Worm (Caenorhabditis elegans) whole organism, L1 larva: Measurements from ENCODE around the gene scl-13.

Experiments used
- C04F5.9 ChIP-seq: sonication (generic microtip); optimal IDR thresholded peaks from 2 replicates; lab custom pipeline; 2016; ENCODE audit warnings: missing genetic modification characterization, missing compliant biosample characterization
- C34B4.2 ChIP-seq: sonication (generic microtip); optimal IDR thresholded peaks from 2 replicates; lab custom pipeline; 2017; ENCODE audit warnings: mild to moderate bottlenecking, missing genetic modification characterization, missing compliant biosample characterization
- F16B12.6 ChIP-seq: fragments of 150-350 bp; optimal IDR thresholded peaks from 2 replicates; lab custom pipeline; 2014; ENCODE audit warnings: missing biosample characterization, missing genetic modification characterization
- aha-1 ChIP-seq: fragments of 150-350 bp; optimal IDR thresholded peaks from 2 replicates; lab custom pipeline; 2014; ENCODE audit warnings: missing biosample characterization, missing genetic modification characterization
- alr-1 ChIP-seq: fragments of 200-800 bp; sonication (Bioruptor generic); optimal IDR thresholded peaks from 2 replicates; lab custom pipeline; 2018; ENCODE audit warnings: borderline replicate concordance, mild to moderate bottlenecking, missing genetic modification characterization, missing compliant biosample characterization
- aly-2 ChIP-seq: fragments of 150-350 bp; optimal IDR thresholded peaks from 2 replicates; lab custom pipeline; 2014; ENCODE audit warnings: missing biosample characterization, missing genetic modification characterization
- ama-1 ChIP-seq: fragments of 150-350 bp; optimal IDR thresholded peaks from 2 replicates; lab custom pipeline; 2014
- blmp-1 ChIP-seq: fragments of 150-350 bp; optimal IDR thresholded peaks from 2 replicates; lab custom pipeline; 2014; ENCODE audit warnings: missing biosample characterization, missing genetic modification characterization
- ceh-82 ChIP-seq, 3 experiments: fragments of 150-350 bp in 1 of 3; sonication (generic microtip) in 2 of 3; optimal IDR thresholded peaks; 2 replicates each; lab custom pipeline; 2014 to 2017; ENCODE audit warnings: missing biosample characterization in 3 of 3, missing genetic modification characterization in 3 of 3
- dsc-1 ChIP-seq: sonication (generic microtip); optimal IDR thresholded peaks from 2 replicates; lab custom pipeline; 2016; ENCODE audit warnings: mild to moderate bottlenecking, missing genetic modification characterization, missing compliant biosample characterization
- egl-13 ChIP-seq: sonication (generic microtip); optimal IDR thresholded peaks from 2 replicates; lab custom pipeline; 2016; ENCODE audit warnings: missing genotype, missing genetic modification reagents, missing genetic modification characterization, missing compliant biosample characterization
- fkh-4 ChIP-seq: sonication (generic microtip); optimal IDR thresholded peaks from 2 replicates; lab custom pipeline; 2016; ENCODE audit warnings: missing compliant biosample characterization, missing genetic modification characterization, borderline replicate concordance
- fos-1 ChIP-seq: fragments of 150-350 bp; optimal IDR thresholded peaks from 2 replicates; lab custom pipeline; 2014; ENCODE audit warnings: missing biosample characterization, missing genetic modification characterization
- grh-1 ChIP-seq: fragments of 200-800 bp; sonication (Bioruptor generic); IDR thresholded peaks from 2 replicates; pipeline ENCODE4 v1.3.6; 2022; ENCODE audit warnings: missing genetic modification reagents, missing genetic modification characterization, missing compliant biosample characterization
- hlh-17 ChIP-seq: fragments of 200-800 bp; sonication (Bioruptor generic); optimal IDR thresholded peaks from 2 replicates; lab custom pipeline; 2018; ENCODE audit warnings: missing genetic modification characterization, mild to moderate bottlenecking, missing compliant biosample characterization, moderate library complexity, borderline replicate concordance
- hlh-4 ChIP-seq: sonication (generic microtip); optimal IDR thresholded peaks from 2 replicates; lab custom pipeline; 2016; ENCODE audit warnings: mild to moderate bottlenecking, missing genetic modification characterization, missing compliant biosample characterization
- jun-1 ChIP-seq: fragments of 150-350 bp; optimal IDR thresholded peaks from 2 replicates; lab custom pipeline; 2014; ENCODE audit warnings: missing biosample characterization, missing genetic modification reagents, missing genetic modification characterization
- lin-14 ChIP-seq: fragments of 200-800 bp; sonication (Bioruptor generic); optimal IDR thresholded peaks from 2 replicates; lab custom pipeline; 2018; ENCODE audit warnings: mild to moderate bottlenecking, missing genetic modification characterization, moderate library complexity, missing compliant biosample characterization
- lin-35 ChIP-seq, 2 experiments: fragments of 150-350 bp; optimal IDR thresholded peaks; 2 replicates each; lab custom pipeline; 2014; ENCODE audit warnings: missing biosample characterization in 2 of 2, missing genetic modification characterization in 2 of 2, missing genetic modification reagents in 2 of 2
- lir-3 ChIP-seq: sonication (generic microtip); optimal IDR thresholded peaks from 2 replicates; lab custom pipeline; 2016; ENCODE audit warnings: mild to moderate bottlenecking, missing genetic modification characterization, moderate library complexity, missing compliant biosample characterization; ENCODE audit not compliant: poor library complexity
- lsy-2 ChIP-seq, 2 experiments: fragments of 150-350 bp; optimal IDR thresholded peaks; 2 replicates each; lab custom pipeline; 2014; ENCODE audit warnings: missing biosample characterization in 2 of 2, missing genetic modification characterization in 2 of 2
- nhr-28 ChIP-seq: fragments of 150-350 bp; optimal IDR thresholded peaks from 2 replicates; lab custom pipeline; 2014; ENCODE audit warnings: missing biosample characterization, missing genetic modification characterization
- nhr-76 ChIP-seq: sonication (generic microtip); optimal IDR thresholded peaks from 2 replicates; lab custom pipeline; 2017; ENCODE audit warnings: missing biosample characterization, missing genetic modification characterization
- nhr-77 ChIP-seq: fragments of 150-350 bp; optimal IDR thresholded peaks from 2 replicates; lab custom pipeline; 2014; ENCODE audit warnings: missing biosample characterization, missing genetic modification characterization
- nhr-84 ChIP-seq: sonication (generic microtip); optimal IDR thresholded peaks from 2 replicates; lab custom pipeline; 2017; ENCODE audit warnings: missing biosample characterization, missing genetic modification characterization
- nhr-85 ChIP-seq: sonication (generic microtip); peaks from one replicate; lab custom pipeline; 2016; ENCODE audit warnings: missing genetic modification characterization, inconsistent platforms, missing compliant biosample characterization
- pag-3 ChIP-seq: sonication (generic microtip); optimal IDR thresholded peaks from 2 replicates; lab custom pipeline; 2017; ENCODE audit warnings: missing genetic modification characterization, mild to moderate bottlenecking, missing compliant biosample characterization, antibody characterized with exemption, borderline replicate concordance; ENCODE audit not compliant: insufficient read depth
- pqm-1 ChIP-seq: sonication (generic microtip); optimal IDR thresholded peaks from 3 replicates; lab custom pipeline; 2017; ENCODE audit warnings: missing biosample characterization, missing genetic modification characterization
- rnt-1 ChIP-seq: sonication (generic microtip); optimal IDR thresholded peaks from 2 replicates; lab custom pipeline; 2016; ENCODE audit warnings: mild to moderate bottlenecking, missing genetic modification characterization, moderate library complexity, missing compliant biosample characterization
- sup-37 ChIP-seq: fragments of 200-800 bp; sonication (Bioruptor generic); optimal IDR thresholded peaks from 2 replicates; lab custom pipeline; 2018; ENCODE audit warnings: mild to moderate bottlenecking, missing genetic modification characterization, missing compliant biosample characterization
- tbx-2 ChIP-seq: sonication (generic microtip); optimal IDR thresholded peaks from 2 replicates; lab custom pipeline; 2016; ENCODE audit warnings: missing genetic modification characterization, missing compliant biosample characterization
- unc-130 ChIP-seq: fragments of 150-350 bp; optimal IDR thresholded peaks from 2 replicates; lab custom pipeline; 2017; ENCODE audit warnings: missing biosample characterization, missing genetic modification characterization, inconsistent platforms
- unc-30 ChIP-seq: sonication (generic microtip); optimal IDR thresholded peaks from 2 replicates; lab custom pipeline; 2017; ENCODE audit warnings: missing biosample characterization, missing genetic modification characterization
- vab-15 ChIP-seq: sonication (generic microtip); optimal IDR thresholded peaks from 2 replicates; lab custom pipeline; 2017; ENCODE audit warnings: missing genotype, mild to moderate bottlenecking, missing genetic modification characterization, missing compliant biosample characterization
- xbp-1 ChIP-seq: sonication (generic microtip); optimal IDR thresholded peaks from 2 replicates; lab custom pipeline; 2016; ENCODE audit warnings: missing genetic modification characterization, missing compliant biosample characterization
- zag-1 ChIP-seq: fragments of 150-350 bp; optimal IDR thresholded peaks from 2 replicates; lab custom pipeline; 2014; ENCODE audit warnings: missing biosample characterization, missing genetic modification characterization
- zip-4 ChIP-seq: fragments of 200-800 bp; sonication (Bioruptor generic); optimal IDR thresholded peaks from 2 replicates; lab custom pipeline; 2018; ENCODE audit warnings: mild to moderate bottlenecking, missing genetic modification characterization, moderate library complexity, missing compliant biosample characterization
- ztf-4 ChIP-seq: fragments of 150-350 bp; optimal IDR thresholded peaks from 2 replicates; lab custom pipeline; 2014; ENCODE audit warnings: missing biosample characterization, missing genetic modification characterization

scl-13 gene

ce11 chrV:3832661-3833060 lies 21.2 kb upstream of the scl-13 start:
- TF ChIP-seq aly-2 (tag; lab: Kevin White, UChicago) (no peak), ztf-4 (tag; lab: Kevin White, UChicago) (no peak), fos-1 (no peak), sup-37 (GFP tag; lab: Kevin White, UChicago) (no peak)
- TF ChIP-seq, all 84 proteins: peak for 0

ce11 chrV:3832103-3832502 lies 20.7 kb upstream of the scl-13 start:
- TF ChIP-seq xbp-1 (no peak), hlh-4 (tag; lab: Kevin White, UChicago) (no peak), nhr-28 (no peak), vab-15 (tag; lab: Kevin White, UChicago) (no peak), blmp-1 (tag; lab: Kevin White, UChicago) (no peak), jun-1 (tag; lab: Kevin White, UChicago) (no peak), fos-1 (no peak), zip-4 (no peak), tbx-2 (tag; lab: Kevin White, UChicago) (no peak), nhr-84 (tag; lab: Kevin White, UChicago) (no peak), C34B4.2 (no peak), unc-30 (tag; lab: Kevin White, UChicago) (no peak), hlh-17 (GFP tag; lab: Kevin White, UChicago) (no peak), ceh-82 (tag; optimal IDR thresholded peaks at IDR 0.05; lab: Kevin White, UChicago) (no peak), grh-1 (GFP tag; lab: Robert Waterston, UW) (no peak), lin-35 (GFP tag; optimal IDR thresholded peaks at IDR 0.05; lab: Kevin White, UChicago) (no peak), nhr-76 (no peak)

ce11 chrV:3831616-3832015 lies 20.2 kb upstream of the scl-13 start, which contains the start of gene H10D18.5:
H10D18.5 (minus strand) TSS chrV:3831716.
- TF ChIP-seq nhr-85 (tag; lab: Kevin White, UChicago) (peak; percentile 17), rnt-1 (tag; lab: Kevin White, UChicago) (no peak)

- no peak for TF ChIP-seq lir-3 (tag; lab: Kevin White, UChicago)
- TF ChIP-seq alr-1 (tag; lab: Kevin White, UChicago) = no peak
- no peak for TF ChIP-seq pqm-1
These were observed 13.7 kb upstream of the scl-13 start for ce11 chrV:3825190-3825589.

ce11 chrV:3820875-3821274 lies 9.4 kb upstream of the scl-13 start:
- TF ChIP-seq rnt-1 (tag; lab: Kevin White, UChicago) = no peak
- TF ChIP-seq lin-35 (GFP tag; optimal IDR thresholded peaks at IDR 0.05; lab: Kevin White, UChicago) = no peak
- TF ChIP-seq fkh-4 (tag; lab: Kevin White, UChicago) = peak; percentile 88
- no peak for TF ChIP-seq lin-14 (GFP tag; lab: Kevin White, UChicago)
- no peak for TF ChIP-seq F16B12.6
- TF ChIP-seq egl-13 (tag; lab: Kevin White, UChicago) = no peak
- TF ChIP-seq ceh-82 (tag; optimal IDR thresholded peaks at IDR 0.05; lab: Kevin White, UChicago) = no peak
- no peak for TF ChIP-seq pqm-1
- TF ChIP-seq lsy-2 (tag; optimal IDR thresholded peaks at IDR 0.05; lab: Kevin White, UChicago) = no peak
- TF ChIP-seq grh-1 (GFP tag; lab: Robert Waterston, UW) = no peak
- TF ChIP-seq nhr-77 (tag; lab: Kevin White, UChicago) = no peak
- no peak for TF ChIP-seq hlh-17 (GFP tag; lab: Kevin White, UChicago)
- no peak for TF ChIP-seq unc-130
- no peak for TF ChIP-seq zag-1
- TF ChIP-seq ama-1 (lab: Kevin White, UChicago) = no peak
- TF ChIP-seq aha-1 = no peak
- no peak for TF ChIP-seq pag-3 (tag; lab: Kevin White, UChicago)
- peak; percentile 91 for TF ChIP-seq dsc-1 (tag; lab: Kevin White, UChicago)
- no peak for TF ChIP-seq C04F5.9 (tag; lab: Kevin White, UChicago)
- TF ChIP-seq alr-1 (tag; lab: Kevin White, UChicago) = no peak
- peak; percentile 15 for TF ChIP-seq nhr-85 (tag; lab: Kevin White, UChicago)
- no peak for TF ChIP-seq C34B4.2
- TF ChIP-seq, all 84 proteins: peak for 3
